Fruit fly (Drosophila melanogaster): Measurements from ENCODE around the gene nab.

DNA sequence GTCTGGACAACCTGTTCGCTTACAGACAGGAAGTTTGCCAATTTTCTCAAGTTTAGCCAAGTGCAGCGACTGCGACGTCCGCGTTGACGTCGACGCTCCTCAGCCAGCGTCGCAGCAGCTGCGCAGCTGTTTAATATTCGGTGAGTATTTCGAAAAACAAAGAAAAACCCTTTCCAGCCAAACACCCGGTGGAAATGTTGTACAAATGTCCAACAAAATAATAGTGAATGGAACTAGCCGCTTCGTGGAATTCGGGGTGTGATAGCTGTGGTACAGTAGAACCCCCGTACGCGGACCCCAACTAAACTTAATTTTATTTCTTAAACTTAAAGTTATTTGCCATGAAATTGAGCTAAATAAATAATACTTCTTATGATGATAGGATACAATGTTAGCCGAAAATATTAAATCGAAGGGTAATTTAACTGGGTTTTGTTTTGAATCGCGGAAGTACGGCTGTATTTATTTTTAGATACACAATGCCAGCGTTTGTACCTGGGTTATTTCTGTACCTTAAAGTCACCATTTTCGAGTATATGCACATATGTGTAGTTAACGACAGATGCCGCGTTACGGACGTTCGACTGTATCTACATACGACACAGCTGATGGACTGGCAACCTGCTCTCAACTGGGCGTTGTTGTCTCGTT lies 51.8 kb downstream of the nab start:
- no peak for TF ChIP-seq crol (GFP tag; IDR thresholded peaks at IDR 0.05)
- TF ChIP-seq pho (GFP tag; optimal IDR thresholded peaks at IDR 0.05) = no peak
- no peak for TF ChIP-seq HmgD (GFP tag; optimal IDR thresholded peaks at IDR 0.05)
- no peak for TF ChIP-seq CG1024 (GFP tag; IDR thresholded peaks at IDR 0.05)
- peak; percentile 87 for TF ChIP-seq CG7556 (GFP tag; optimal IDR thresholded peaks at IDR 0.05)
- TF ChIP-seq twi (tag; optimal IDR thresholded peaks at IDR 0.05) = peak; percentile 79
- peak; percentile 90 for TF ChIP-seq Med (GFP tag)
- TF ChIP-seq wdn (GFP tag; IDR thresholded peaks at IDR 0.05) = peak; percentile 63
- TF ChIP-seq Hr39 (optimal IDR thresholded peaks at IDR 0.05) = no peak

All from whole organism, embryonic.